Fruit fly (Drosophila melanogaster): ENCODE data around the gene ab.

Gene ab

dm6 chr2L:11178334-11178733, 32.1 kb upstream of the ab start:
- no peak for TF ChIP-seq Mnt (GFP tag; optimal IDR thresholded peaks at IDR 0.05)
- no peak for TF ChIP-seq CG1620 (GFP tag; optimal IDR thresholded peaks at IDR 0.05)
- TF ChIP-seq CG11617 (GFP tag; optimal IDR thresholded peaks at IDR 0.05) = no peak
- no peak for TF ChIP-seq CG7101 (tag; optimal IDR thresholded peaks at IDR 0.05)
- TF ChIP-seq pad (GFP tag; optimal IDR thresholded peaks at IDR 0.05) = no peak
- TF ChIP-seq Clk (GFP tag; optimal IDR thresholded peaks at IDR 0.05) = no peak

- no peak for TF ChIP-seq tj (GFP tag; optimal IDR thresholded peaks at IDR 0.05)
- no peak for TF ChIP-seq Mnt (GFP tag; optimal IDR thresholded peaks at IDR 0.05)
These were observed 31.6 kb upstream of the ab start, which contains the start of gene Boh2 for dm6 chr2L:11178826-11179391. Boh2 (plus strand) TSS chr2L:11179032.

dm6 chr2L:11182148-11182593, 28.3 kb upstream of the ab start:
- TF ChIP-seq Crg-1 (GFP tag; optimal IDR thresholded peaks at IDR 0.05) (no peak), CG7101 (tag; optimal IDR thresholded peaks at IDR 0.05) (no peak), toe (GFP tag; optimal IDR thresholded peaks at IDR 0.05) (no peak), CG11617 (GFP tag; optimal IDR thresholded peaks at IDR 0.05) (no peak), CG12768 (GFP tag; optimal IDR thresholded peaks at IDR 0.05) (no peak), CG14711 (tag; optimal IDR thresholded peaks at IDR 0.05) (no peak), CG7045 (GFP tag; optimal IDR thresholded peaks at IDR 0.05) (no peak), cic (GFP tag; optimal IDR thresholded peaks at IDR 0.05) (no peak), tj (GFP tag; optimal IDR thresholded peaks at IDR 0.05) (no peak), Mnt (GFP tag; optimal IDR thresholded peaks at IDR 0.05) (no peak), CG5204 (GFP tag; optimal IDR thresholded peaks at IDR 0.05) (no peak), Hr96 (GFP tag; optimal IDR thresholded peaks at IDR 0.05) (no peak), bab1 (GFP tag; optimal IDR thresholded peaks at IDR 0.05) (no peak), CG1620 (GFP tag; optimal IDR thresholded peaks at IDR 0.05) (no peak), pad (GFP tag; optimal IDR thresholded peaks at IDR 0.05) (no peak), CG33017 (tag; optimal IDR thresholded peaks at IDR 0.05) (no peak), kay (GFP tag; ENCODE audit: borderline replicate concordance) (no peak), cnc (optimal IDR thresholded peaks at IDR 0.05) (no peak)

- TF ChIP-seq CG5204 (GFP tag; optimal IDR thresholded peaks at IDR 0.05) (no peak), CG12768 (GFP tag; optimal IDR thresholded peaks at IDR 0.05) (no peak), Crg-1 (GFP tag; optimal IDR thresholded peaks at IDR 0.05) (no peak), CG33017 (tag; optimal IDR thresholded peaks at IDR 0.05) (no peak), CG7045 (GFP tag; optimal IDR thresholded peaks at IDR 0.05) (no peak), CG7101 (tag; optimal IDR thresholded peaks at IDR 0.05) (no peak), Mnt (GFP tag; optimal IDR thresholded peaks at IDR 0.05) (no peak), CG11617 (GFP tag; optimal IDR thresholded peaks at IDR 0.05) (no peak), kay (GFP tag; ENCODE audit: borderline replicate concordance) (peak; percentile 20), tj (GFP tag; optimal IDR thresholded peaks at IDR 0.05) (peak; percentile 86), toe (GFP tag; optimal IDR thresholded peaks at IDR 0.05) (no peak), CG1620 (GFP tag; optimal IDR thresholded peaks at IDR 0.05) (no peak), bab1 (GFP tag; optimal IDR thresholded peaks at IDR 0.05) (no peak)
These were observed 27.8 kb upstream of the ab start for dm6 chr2L:11182610-11183243.

dm6 chr2L:11184144-11184543, 26.3 kb upstream of the ab start:
- TF ChIP-seq toe (GFP tag; optimal IDR thresholded peaks at IDR 0.05) (no peak), Mnt (GFP tag; optimal IDR thresholded peaks at IDR 0.05) (no peak), kay (GFP tag; ENCODE audit: borderline replicate concordance) (no peak), CG12768 (GFP tag; optimal IDR thresholded peaks at IDR 0.05) (no peak), tj (GFP tag; optimal IDR thresholded peaks at IDR 0.05) (no peak), CG1620 (GFP tag; optimal IDR thresholded peaks at IDR 0.05) (no peak), CG7101 (tag; optimal IDR thresholded peaks at IDR 0.05) (no peak), pad (GFP tag; optimal IDR thresholded peaks at IDR 0.05) (no peak), cnc (optimal IDR thresholded peaks at IDR 0.05) (no peak), bab1 (GFP tag; optimal IDR thresholded peaks at IDR 0.05) (no peak)

dm6 chr2L:11188395-11189115, 21.9 kb upstream of the ab start:
- no peak for TF ChIP-seq CG14711 (tag; optimal IDR thresholded peaks at IDR 0.05)
- no peak for TF ChIP-seq Hr96 (GFP tag; optimal IDR thresholded peaks at IDR 0.05)
- no peak for TF ChIP-seq CG5204 (GFP tag; optimal IDR thresholded peaks at IDR 0.05)
- no peak for TF ChIP-seq cnc (optimal IDR thresholded peaks at IDR 0.05)
- no peak for TF ChIP-seq Clk (GFP tag; optimal IDR thresholded peaks at IDR 0.05)
- no peak for TF ChIP-seq CG1620 (GFP tag; optimal IDR thresholded peaks at IDR 0.05)
- TF ChIP-seq CG7045 (GFP tag; optimal IDR thresholded peaks at IDR 0.05) = no peak
- no peak for TF ChIP-seq CG12768 (GFP tag; optimal IDR thresholded peaks at IDR 0.05)
- no peak for TF ChIP-seq kay (GFP tag; ENCODE audit: borderline replicate concordance)
- no peak for TF ChIP-seq CG11617 (GFP tag; optimal IDR thresholded peaks at IDR 0.05)
- TF ChIP-seq toe (GFP tag; optimal IDR thresholded peaks at IDR 0.05) = no peak
- no peak for TF ChIP-seq bab1 (GFP tag; optimal IDR thresholded peaks at IDR 0.05)
- no peak for TF ChIP-seq CG7101 (tag; optimal IDR thresholded peaks at IDR 0.05)

dm6 chr2L:11189116-11189449, 21.4 kb upstream of the ab start:
- TF ChIP-seq Crg-1 (GFP tag; optimal IDR thresholded peaks at IDR 0.05) = no peak
- TF ChIP-seq CG33017 (tag; optimal IDR thresholded peaks at IDR 0.05) = no peak
- TF ChIP-seq CG12768 (GFP tag; optimal IDR thresholded peaks at IDR 0.05) = no peak
- no peak for TF ChIP-seq CG14711 (tag; optimal IDR thresholded peaks at IDR 0.05)

All from whole organism, adult.